Worm (Caenorhabditis elegans) whole organism, L4 larva: Measurements from ENCODE around the gene hpo-31.

Source experiments
- F26F4.8 ChIP-seq: fragments of 200-800 bp; sonication (Bioruptor generic); conservative IDR thresholded peaks from 2 replicates; pipeline ENCODE4 v1.3.6; 2022; ENCODE audit warnings: missing genetic modification characterization, missing compliant biosample characterization
- T20F7.1 ChIP-seq: fragments of 200-800 bp; sonication (Bioruptor generic); optimal IDR thresholded peaks from 2 replicates; lab custom pipeline; 2018; ENCODE audit warnings: mild to moderate bottlenecking, missing genetic modification characterization, missing compliant biosample characterization
- ZK337.2 ChIP-seq: fragments of 200-800 bp; sonication (Bioruptor generic); IDR thresholded peaks from 2 replicates; pipeline ENCODE4 v1.3.6; 2022; ENCODE audit warnings: missing genetic modification reagents, missing genetic modification characterization, missing compliant biosample characterization
- ZK546.5 ChIP-seq, 2 experiments: sonication (generic microtip); optimal IDR thresholded peaks; 2 replicates each; lab custom pipeline; 2017; ENCODE audit warnings: missing biosample characterization in 2 of 2, missing genetic modification characterization in 2 of 2
- aha-1 ChIP-seq: fragments of 150-350 bp; peaks from one replicate; lab custom pipeline; 2014; ENCODE audit warnings: missing biosample characterization, missing genetic modification characterization
- ama-1 ChIP-seq: fragments of 150-350 bp; optimal IDR thresholded peaks from 2 replicates; lab custom pipeline; 2014; ENCODE audit warnings: inconsistent platforms, mixed read lengths
- ceh-20 ChIP-seq: fragments of 200-800 bp; sonication (Bioruptor generic); IDR thresholded peaks from 2 replicates; pipeline ENCODE4 v1.3.6; 2022; ENCODE audit warnings: missing genetic modification reagents, missing genetic modification characterization, missing compliant biosample characterization
- ceh-28 ChIP-seq: fragments of 150-350 bp; optimal IDR thresholded peaks from 2 replicates; lab custom pipeline; 2014; ENCODE audit warnings: missing biosample characterization, missing genetic modification reagents, missing genetic modification characterization
- ceh-32 ChIP-seq: sonication (generic microtip); optimal IDR thresholded peaks from 2 replicates; lab custom pipeline; 2016; ENCODE audit warnings: mild to moderate bottlenecking, missing genetic modification characterization, missing compliant biosample characterization; ENCODE audit not compliant: poor library complexity
- ceh-44 ChIP-seq: fragments of 200-800 bp; sonication (Bioruptor generic); IDR thresholded peaks from 2 replicates; pipeline ENCODE4 v1.3.6; 2022; ENCODE audit warnings: missing genetic modification reagents, missing genetic modification characterization, missing compliant biosample characterization
- ces-1 ChIP-seq: fragments of 150-350 bp; sonication (generic microtip); optimal IDR thresholded peaks from 4 replicates; lab custom pipeline; 2014; ENCODE audit warnings: missing biosample characterization, missing genetic modification reagents, missing genetic modification characterization
- cey-2 ChIP-seq: sonication (generic microtip); optimal IDR thresholded peaks from 3 replicates; lab custom pipeline; 2017; ENCODE audit warnings: missing genetic modification characterization, mild to moderate bottlenecking, missing compliant biosample characterization, antibody characterized with exemption, borderline replicate concordance; ENCODE audit not compliant: insufficient read depth
- daf-16 ChIP-seq, 3 experiments: sonication (generic microtip); optimal IDR thresholded peaks; 2 replicates each; lab custom pipeline; 2016 to 2017; ENCODE audit warnings: missing genetic modification characterization in 3 of 3, missing genetic modification reagents in 3 of 3, mild to moderate bottlenecking in 2 of 3, missing compliant biosample characterization in 2 of 3, missing biosample characterization in 1 of 3, moderate library complexity in 1 of 3
- daf-8 ChIP-seq: fragments of 200-800 bp; sonication (Bioruptor generic); IDR thresholded peaks from 2 replicates; pipeline ENCODE4 v1.3.6; 2022; ENCODE audit warnings: missing genetic modification characterization, missing compliant biosample characterization
- dve-1 ChIP-seq: sonication (generic microtip); optimal IDR thresholded peaks from 2 replicates; lab custom pipeline; 2017; ENCODE audit warnings: antibody characterized with exemption, mild to moderate bottlenecking, missing genetic modification characterization, missing compliant biosample characterization; ENCODE audit not compliant: insufficient read depth
- egl-27 ChIP-seq: sonication (generic microtip); optimal IDR thresholded peaks from 3 replicates; lab custom pipeline; 2017; ENCODE audit warnings: missing biosample characterization, missing genetic modification reagents, missing genetic modification characterization
- hlh-11 ChIP-seq: fragments of 200-800 bp; sonication (Bioruptor generic); optimal IDR thresholded peaks from 2 replicates; lab custom pipeline; 2018; ENCODE audit warnings: mild to moderate bottlenecking, missing genetic modification characterization, missing compliant biosample characterization
- hlh-30 ChIP-seq: sonication (generic microtip); optimal IDR thresholded peaks from 2 replicates; lab custom pipeline; 2017; ENCODE audit warnings: antibody characterized with exemption, mild to moderate bottlenecking, missing genetic modification characterization, missing compliant biosample characterization; ENCODE audit not compliant: insufficient read depth
- hmg-1.1 ChIP-seq: fragments of 200-800 bp; sonication (Bioruptor generic); IDR thresholded peaks from 2 replicates; pipeline ENCODE4 v1.3.6; 2022; ENCODE audit warnings: missing genetic modification reagents, missing genetic modification characterization, missing compliant biosample characterization
- jun-1 ChIP-seq: fragments of 150-350 bp; optimal IDR thresholded peaks from 2 replicates; lab custom pipeline; 2014; ENCODE audit warnings: missing biosample characterization, missing genetic modification reagents, missing genetic modification characterization
- lin-1 ChIP-seq: fragments of 200-800 bp; sonication (Bioruptor generic); IDR thresholded peaks from 2 replicates; pipeline ENCODE4 v1.3.6; 2022; ENCODE audit warnings: missing genetic modification reagents, missing genetic modification characterization, missing compliant biosample characterization
- lin-38 ChIP-seq: fragments of 200-800 bp; sonication (Bioruptor generic); IDR thresholded peaks from 2 replicates; pipeline ENCODE4 v1.3.6; 2022; ENCODE audit warnings: missing genetic modification reagents, missing genetic modification characterization, missing compliant biosample characterization
- lir-3 ChIP-seq: sonication (generic microtip); optimal IDR thresholded peaks from 2 replicates; lab custom pipeline; 2016; ENCODE audit warnings: mild to moderate bottlenecking, missing genetic modification characterization, missing compliant biosample characterization
- lsy-2 ChIP-seq, 2 experiments: fragments of 150-350 bp in 1 of 2; sonication (generic microtip) in 1 of 2; optimal IDR thresholded peaks; 2 replicates each; lab custom pipeline; 2014 to 2017; ENCODE audit warnings: missing biosample characterization in 2 of 2, missing genetic modification characterization in 2 of 2
- mep-1 ChIP-seq: fragments of 150-350 bp; sonication (generic microtip); optimal IDR thresholded peaks from 3 replicates; lab custom pipeline; 2014; ENCODE audit warnings: missing biosample characterization, missing genetic modification characterization
- mxl-2 ChIP-seq: fragments of 200-800 bp; sonication (Bioruptor generic); conservative IDR thresholded peaks from 2 replicates; pipeline ENCODE4 v1.3.6; 2022; ENCODE audit warnings: missing genetic modification reagents, missing genetic modification characterization, missing compliant biosample characterization
- mxl-3 ChIP-seq: fragments of 200-800 bp; sonication (Bioruptor generic); optimal IDR thresholded peaks from 2 replicates; lab custom pipeline; 2018; ENCODE audit warnings: mild to moderate bottlenecking, missing genetic modification characterization, missing compliant biosample characterization
- nhr-25 ChIP-seq: sonication (generic microtip); optimal IDR thresholded peaks from 2 replicates; lab custom pipeline; 2017; ENCODE audit warnings: missing genetic modification characterization, mild to moderate bottlenecking, missing compliant biosample characterization, antibody characterized with exemption, moderate library complexity, borderline replicate concordance; ENCODE audit not compliant: insufficient read depth
- nhr-28 ChIP-seq: fragments of 150-350 bp; optimal IDR thresholded peaks from 2 replicates; lab custom pipeline; 2014; ENCODE audit warnings: missing biosample characterization, missing genetic modification characterization
- nhr-48 ChIP-seq: sonication (generic microtip); optimal IDR thresholded peaks from 2 replicates; lab custom pipeline; 2016; ENCODE audit warnings: mild to moderate bottlenecking, missing genetic modification characterization, missing compliant biosample characterization
- nhr-77 ChIP-seq: fragments of 150-350 bp; optimal IDR thresholded peaks from 2 replicates; lab custom pipeline; 2014; ENCODE audit warnings: missing biosample characterization, missing genetic modification characterization
- pqm-1 ChIP-seq: sonication (generic microtip); optimal IDR thresholded peaks from 2 replicates; lab custom pipeline; 2017; ENCODE audit warnings: missing biosample characterization, missing genetic modification characterization
- rbr-2 ChIP-seq: sonication (generic microtip); optimal IDR thresholded peaks from 2 replicates; lab custom pipeline; 2016; ENCODE audit warnings: missing genotype, missing genetic modification characterization, missing compliant biosample characterization
- set-16 ChIP-seq: fragments of 200-800 bp; sonication (Bioruptor generic); IDR thresholded peaks from 2 replicates; pipeline ENCODE4 v1.3.6; 2022; ENCODE audit warnings: missing genetic modification reagents, missing genetic modification characterization, missing compliant biosample characterization
- snpc-4 ChIP-seq: fragments of 150-350 bp; optimal IDR thresholded peaks from 2 replicates; lab custom pipeline; 2014; ENCODE audit warnings: missing biosample characterization, missing genetic modification characterization
- tag-97 ChIP-seq: fragments of 200-800 bp; sonication (Bioruptor generic); IDR thresholded peaks from 2 replicates; pipeline ENCODE4 v1.3.6; 2022; ENCODE audit warnings: missing genetic modification characterization, missing compliant biosample characterization
- tra-1 ChIP-seq: fragments of 200-800 bp; sonication (Bioruptor generic); IDR thresholded peaks from 2 replicates; pipeline ENCODE4 v1.3.6; 2022; ENCODE audit warnings: missing genetic modification reagents, missing genetic modification characterization, missing compliant biosample characterization
- unc-130 ChIP-seq: sonication (generic microtip); optimal IDR thresholded peaks from 2 replicates; lab custom pipeline; 2016; ENCODE audit warnings: missing genetic modification reagents, missing genetic modification characterization, missing compliant biosample characterization
- unc-39 ChIP-seq: sonication (generic microtip); optimal IDR thresholded peaks from 2 replicates; lab custom pipeline; 2017; ENCODE audit warnings: missing biosample characterization, missing genetic modification characterization
- unc-62 ChIP-seq, 3 experiments: fragments of 150-350 bp in 1 of 3; sonication (generic microtip); optimal IDR thresholded peaks in 2 of 3; peaks in 1 of 3; 1 replicate in 1 of 3; 2 replicates in 2 of 3; lab custom pipeline; 2014 to 2017; ENCODE audit warnings: missing biosample characterization in 3 of 3, missing genetic modification characterization in 3 of 3, missing genetic modification reagents in 3 of 3, missing genotype in 1 of 3
- zfp-3 ChIP-seq: fragments of 200-800 bp; sonication (Bioruptor generic); conservative IDR thresholded peaks from 2 replicates; pipeline ENCODE4 v1.3.6; 2022; ENCODE audit warnings: missing genetic modification reagents, missing genetic modification characterization, missing compliant biosample characterization
- zip-11 ChIP-seq: fragments of 200-800 bp; sonication (Bioruptor generic); IDR thresholded peaks from 2 replicates; pipeline ENCODE4 v1.3.6; 2022; ENCODE audit warnings: missing genetic modification characterization, missing compliant biosample characterization
- zip-2 ChIP-seq: fragments of 150-350 bp; optimal IDR thresholded peaks from 2 replicates; lab custom pipeline; 2014; ENCODE audit warnings: missing biosample characterization, missing genetic modification characterization

Gene hpo-31

DNA sequence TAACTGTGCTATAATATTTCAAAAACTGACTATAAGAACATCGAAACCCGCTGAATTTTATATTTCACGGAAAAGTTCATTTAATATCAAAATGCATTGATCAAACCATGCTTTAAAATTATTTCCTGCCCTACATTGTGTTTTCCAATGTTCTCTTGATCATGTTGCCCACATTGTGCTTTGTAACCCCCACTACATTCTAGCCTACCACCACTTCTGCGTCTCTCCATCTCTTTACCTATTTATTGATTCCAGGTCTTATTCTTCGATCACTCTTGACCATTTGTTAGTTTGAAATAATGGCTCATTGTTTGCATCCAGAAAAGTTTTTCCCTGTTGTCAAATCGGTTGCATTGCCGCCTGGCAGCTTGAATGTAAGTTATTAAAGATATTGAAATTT is 40.7 kb upstream of the hpo-31 start, which contains the start of gene decr-1.1 (continued):
- TF ChIP-seq ZK546.5 (tag; optimal IDR thresholded peaks at IDR 0.05; lab: Kevin White, UChicago) (no peak), T20F7.1 (GFP tag; lab: Kevin White, UChicago) (peak; percentile 28), jun-1 (tag; lab: Kevin White, UChicago) (no peak), ces-1 (GFP tag; lab: Kevin White, UChicago) (no peak), snpc-4 (tag; lab: Kevin White, UChicago) (no peak), rbr-2 (no peak), lin-38 (GFP tag; lab: Robert Waterston, UW) (no peak), ceh-28 (tag; lab: Kevin White, UChicago) (no peak), zip-11 (GFP tag; lab: Robert Waterston, UW) (no peak), nhr-28 (tag; lab: Kevin White, UChicago) (peak; percentile 95), daf-16 (GFP tag; optimal IDR thresholded peaks at IDR 0.05; lab: Kevin White, UChicago) (no peak), daf-16 (tag; optimal IDR thresholded peaks at IDR 0.05; lab: Kevin White, UChicago) (peak; percentile 74), ZK337.2 (GFP tag; lab: Robert Waterston, UW) (no peak), unc-130 (GFP tag; lab: Kevin White, UChicago) (no peak), ceh-32 (tag; lab: Kevin White, UChicago) (no peak), nhr-77 (tag; lab: Kevin White, UChicago) (peak; percentile 55), cey-2 (tag; lab: Kevin White, UChicago) (no peak), egl-27 (tag; lab: Kevin White, UChicago) (no peak)

DNA sequence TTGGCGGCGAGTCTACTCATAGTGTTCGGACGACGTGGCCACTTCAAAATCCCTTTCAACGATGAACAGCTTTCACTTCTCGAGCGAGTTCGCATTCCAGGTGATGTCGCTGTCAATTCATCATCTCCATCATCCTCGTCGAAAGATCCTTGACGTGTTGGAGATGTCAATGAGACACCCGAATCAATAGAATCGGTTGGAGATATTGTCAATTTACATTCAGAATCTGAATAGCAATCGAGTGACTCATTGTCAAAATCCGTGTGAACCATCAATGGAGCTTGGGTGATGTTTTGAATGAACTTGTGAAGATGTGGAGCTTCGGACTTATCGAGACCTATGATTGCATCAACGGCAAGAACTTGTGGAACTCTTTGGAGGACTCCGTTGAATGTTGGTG is 37.1 kb upstream of the hpo-31 start:
- TF ChIP-seq mxl-2 (GFP tag; lab: Robert Waterston, UW) (no peak), tra-1 (no peak), nhr-48 (tag; lab: Kevin White, UChicago) (no peak), daf-8 (no peak), hlh-11 (tag; lab: Kevin White, UChicago) (no peak), unc-62 (GFP tag; optimal IDR thresholded peaks at IDR 0.05 in 1 of 2; lab: Kevin White, UChicago) (peak in 1 of 2 experiments; percentile 51), unc-62 (tag; optimal IDR thresholded peaks at IDR 0.05; lab: Kevin White, UChicago) (no peak), set-16 (GFP tag; lab: Robert Waterston, UW) (no peak), unc-39 (tag; lab: Kevin White, UChicago) (no peak), mxl-3 (no peak), ces-1 (GFP tag; lab: Kevin White, UChicago) (no peak), aha-1 (peak; percentile 84), hmg-1.1 (GFP tag; lab: Robert Waterston, UW) (no peak), nhr-25 (tag; lab: Kevin White, UChicago) (no peak)

DNA sequence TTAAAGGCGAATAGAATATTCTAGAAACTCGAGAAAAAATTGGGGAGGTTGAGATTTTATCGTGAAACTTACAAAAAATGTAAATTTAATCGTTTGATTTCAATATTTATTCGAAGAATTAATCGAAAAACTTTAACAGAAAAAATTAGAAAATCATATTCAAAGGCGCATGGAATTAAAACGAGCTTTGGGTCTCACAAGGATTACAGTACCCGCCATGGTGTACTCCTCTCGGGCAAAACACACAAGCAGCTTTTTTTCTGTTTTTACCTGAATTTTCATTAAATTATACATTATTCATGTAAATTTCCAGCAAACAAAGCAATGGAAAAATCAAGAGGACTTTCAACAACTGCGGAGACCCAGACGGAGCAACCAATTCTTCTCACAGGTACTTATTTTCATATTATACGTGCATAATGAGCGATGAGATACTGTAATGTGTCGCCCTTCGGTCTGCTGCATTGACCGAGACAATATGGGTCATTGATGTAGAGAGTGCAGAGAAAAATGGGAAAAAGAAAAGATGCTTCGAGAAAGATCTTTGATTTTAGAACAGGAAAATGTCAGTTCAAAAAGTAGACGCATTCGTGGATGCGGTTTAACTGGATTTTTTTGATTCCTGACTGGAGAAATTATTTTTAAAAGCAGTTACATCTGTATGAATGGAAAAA is 35.5 kb upstream of the hpo-31 start, which contains the start of the genes F53C11.4 and F53C11.5:
F53C11.4 (minus strand) TSS at position 128 of the 674 bp plus-strand sequence.
F53C11.5 (plus strand) TSS at position 325 of the 674 bp plus-strand sequence.
- TF ChIP-seq ceh-44 (GFP tag; lab: Robert Waterston, UW), result no peak
- TF ChIP-seq mep-1 (tag; lab: Kevin White, UChicago), result peak; percentile 11
- TF ChIP-seq hmg-1.1 (GFP tag; lab: Robert Waterston, UW), result 0 out of 2 replicates have a peak, but pooled peaks have one; percentile 12
- no peak for TF ChIP-seq ZK337.2 (GFP tag; lab: Robert Waterston, UW)
- TF ChIP-seq hlh-11 (tag; lab: Kevin White, UChicago), result peak; percentile 77
- TF ChIP-seq tra-1, result 0 out of 2 replicates have a peak, but pooled peaks have one; percentile 24
- peak; percentile 9 for TF ChIP-seq rbr-2
- TF ChIP-seq T20F7.1 (GFP tag; lab: Kevin White, UChicago), result peak; percentile 19
- no peak for TF ChIP-seq lir-3 (tag; lab: Kevin White, UChicago)
- peak; percentile 16 for TF ChIP-seq hlh-30
- TF ChIP-seq unc-130 (GFP tag; lab: Kevin White, UChicago), result peak; percentile 3
- TF ChIP-seq ama-1 (lab: Kevin White, UChicago), result peak; percentile 51
- TF ChIP-seq lin-38 (GFP tag; lab: Robert Waterston, UW), result 0 out of 2 replicates have a peak, but pooled peaks have one; percentile 31
- TF ChIP-seq jun-1 (tag; lab: Kevin White, UChicago), result no peak
- no peak for TF ChIP-seq tag-97
- TF ChIP-seq lin-1 (GFP tag; lab: Robert Waterston, UW), result no peak
- TF ChIP-seq zip-2 (tag; lab: Kevin White, UChicago), result no peak
- TF ChIP-seq aha-1, result no peak
- TF ChIP-seq zfp-3 (GFP tag; lab: Robert Waterston, UW), result no peak
- TF ChIP-seq nhr-28 (tag; lab: Kevin White, UChicago), result peak; percentile 74
- peak; percentile 87 for TF ChIP-seq dve-1 (tag; lab: Kevin White, UChicago)
- TF ChIP-seq ceh-20 (GFP tag; lab: Robert Waterston, UW), result no peak
- TF ChIP-seq pqm-1 (tag; lab: Kevin White, UChicago), result no peak
- peak in 1 of 2 experiments; percentile 86 for TF ChIP-seq lsy-2 (tag; optimal IDR thresholded peaks at IDR 0.05; lab: Kevin White, UChicago)
- TF ChIP-seq nhr-25 (tag; lab: Kevin White, UChicago), result no peak
- TF ChIP-seq F26F4.8 (GFP tag; lab: Robert Waterston, UW), result no peak
